Fruit fly (Drosophila melanogaster): Measurements from ENCODE around the gene CG5280.

Gene CG5280

DNA sequence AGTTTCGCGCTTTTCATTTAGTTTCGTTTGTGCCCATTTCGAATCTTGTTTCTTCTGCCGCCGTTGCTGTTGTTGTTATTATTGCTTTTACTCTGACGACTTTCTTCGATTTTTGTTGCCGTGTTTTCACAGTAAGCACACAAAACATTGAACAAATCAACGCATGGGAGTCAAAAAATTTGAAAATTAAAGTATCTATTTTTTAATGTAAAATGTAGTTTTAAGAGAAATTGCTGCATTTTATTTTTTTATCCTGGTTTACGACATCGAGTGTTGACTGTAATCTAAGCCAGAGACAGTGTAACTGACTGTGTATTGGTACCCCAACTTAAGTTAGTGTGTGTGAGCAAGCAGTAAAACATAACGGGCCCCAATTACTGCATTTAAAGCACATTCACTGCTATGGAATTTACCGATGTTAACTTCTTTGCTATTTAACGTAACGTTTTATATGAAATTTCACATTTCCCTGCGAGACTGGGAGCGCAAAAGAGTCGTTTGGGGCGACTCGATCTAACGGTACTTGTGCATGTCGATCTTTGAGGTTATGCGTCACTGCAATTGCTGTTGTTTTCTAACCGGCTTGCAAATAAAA, 6.2 kb upstream of the CG5280 start (continued):
- TF ChIP-seq CG15514 (GFP tag; optimal IDR thresholded peaks at IDR 0.05) = no peak
- TF ChIP-seq otp (GFP tag; IDR thresholded peaks at IDR 0.05) = 0 out of 3 replicates have a peak, but pooled peaks have one; percentile 57
- TF ChIP-seq Lhr (GFP tag; optimal IDR thresholded peaks at IDR 0.05) = peak; percentile 0
- peak; percentile 93 for TF ChIP-seq sens (GFP tag)
- TF ChIP-seq CG5953 (GFP tag; IDR thresholded peaks at IDR 0.05) = peak; percentile 27; the same call in 1 of the 2 replicates
- TF ChIP-seq CG14014 (GFP tag; IDR thresholded peaks at IDR 0.05) = peak; percentile 72
- no peak for TF ChIP-seq CG8089 (GFP tag; optimal IDR thresholded peaks at IDR 0.05)
- TF ChIP-seq CG5245 (GFP tag; optimal IDR thresholded peaks at IDR 0.05) = peak; percentile 47
- peak; percentile 70 for TF ChIP-seq Xbp1 (GFP tag; optimal IDR thresholded peaks at IDR 0.05)
- TF ChIP-seq Gug (GFP tag; IDR thresholded peaks at IDR 0.05) = peak; percentile 55; the same call in 2 of the 4 replicates
- peak; percentile 0 for TF ChIP-seq Myb (GFP tag; optimal IDR thresholded peaks at IDR 0.05)
- 0 out of 2 replicates have a peak, but pooled peaks have one; percentile 39 for TF ChIP-seq ssp (GFP tag; IDR thresholded peaks at IDR 0.05)
- peak; percentile 21 for TF ChIP-seq CG8944 (GFP tag; optimal IDR thresholded peaks at IDR 0.05)
- TF ChIP-seq CG10274 (GFP tag; optimal IDR thresholded peaks at IDR 0.05) = no peak
- peak; percentile 40 for TF ChIP-seq slp2 (GFP tag; optimal IDR thresholded peaks at IDR 0.05)
- peak; percentile 68 for TF ChIP-seq lilli (GFP tag; optimal IDR thresholded peaks at IDR 0.05)
- TF ChIP-seq dmrt11E (tag; optimal IDR thresholded peaks at IDR 0.05) = peak; percentile 61
- peak; percentile 32 for TF ChIP-seq CG7786 (GFP tag; optimal IDR thresholded peaks at IDR 0.05)
- TF ChIP-seq CG30431 (GFP tag; optimal IDR thresholded peaks at IDR 0.05) = peak; percentile 38
- peak; percentile 31 for TF ChIP-seq Spps (tag; optimal IDR thresholded peaks at IDR 0.05)
- TF ChIP-seq slbo (GFP tag; IDR thresholded peaks at IDR 0.05) = peak; percentile 66
- TF ChIP-seq ap (GFP tag; IDR thresholded peaks at IDR 0.05) = peak; percentile 45
- no peak for TF ChIP-seq gcm (GFP tag; optimal IDR thresholded peaks at IDR 0.05)
- peak; percentile 35 for TF ChIP-seq nerfin-1 (tag; optimal IDR thresholded peaks at IDR 0.05)
- peak; percentile 44; the same call in 1 of the 3 replicates for TF ChIP-seq Aef1 (GFP tag; IDR thresholded peaks at IDR 0.05)
- peak; percentile 72 for TF ChIP-seq Ssrp (tag; optimal IDR thresholded peaks at IDR 0.05)
- TF ChIP-seq CG4707 (GFP tag; optimal IDR thresholded peaks at IDR 0.05) = peak; percentile 51
- peak; percentile 71 for TF ChIP-seq fd96Cb (tag; optimal IDR thresholded peaks at IDR 0.05)
- TF ChIP-seq sr (GFP tag; IDR thresholded peaks at IDR 0.05) = no peak
- TF ChIP-seq Camta (GFP tag; optimal IDR thresholded peaks at IDR 0.05) = peak; percentile 27
- peak; percentile 73 for TF ChIP-seq CG7839 (tag; optimal IDR thresholded peaks at IDR 0.05)
- TF ChIP-seq Usf (GFP tag; optimal IDR thresholded peaks at IDR 0.05) = peak; percentile 3
- peak; percentile 30 for TF ChIP-seq tup (GFP tag; optimal IDR thresholded peaks at IDR 0.05)
- TF ChIP-seq CG3847 (GFP tag; IDR thresholded peaks at IDR 0.05) = peak; percentile 46
- TF ChIP-seq row (GFP tag; IDR thresholded peaks at IDR 0.05) = peak; percentile 79
- TF ChIP-seq az2 (GFP tag; optimal IDR thresholded peaks at IDR 0.05) = peak; percentile 79
- TF ChIP-seq Nf-YA (GFP tag; IDR thresholded peaks at IDR 0.05) = 0 out of 2 replicates have a peak, but pooled peaks have one; percentile 24
- TF ChIP-seq fu2 (GFP tag; optimal IDR thresholded peaks at IDR 0.05) = peak; percentile 24
- TF ChIP-seq CG2875 (GFP tag; optimal IDR thresholded peaks at IDR 0.05) = peak; percentile 34
- TF ChIP-seq zfh1 (GFP tag; IDR thresholded peaks at IDR 0.05) = peak; percentile 85

DNA sequence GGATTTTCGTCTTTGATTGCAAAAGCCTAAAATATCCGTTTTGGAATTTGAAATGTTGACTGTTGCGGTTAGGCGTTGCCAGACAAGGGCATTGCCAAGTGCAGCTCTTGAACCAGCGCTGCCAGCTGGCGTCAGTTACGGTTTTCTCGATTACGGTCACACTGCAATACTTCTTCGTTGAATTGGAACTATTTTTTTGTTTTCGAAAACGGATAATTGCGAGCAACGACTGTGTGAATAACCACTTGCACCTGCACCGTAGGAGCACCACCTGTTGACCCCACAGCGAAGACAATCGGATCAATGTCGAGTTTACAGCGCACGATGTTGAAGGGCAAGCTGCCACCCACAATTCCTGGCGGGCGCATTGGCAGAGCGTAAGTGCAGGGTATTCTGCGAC, 3.4 kb downstream of the CG5280 start, which contains the start of gene CG5068:
Gene CG5068 (plus strand): TSS at position 129 of the 400 bp plus-strand sequence.
- TF ChIP-seq HLH4C (GFP tag; IDR thresholded peaks at IDR 0.05; ENCODE audit: partially characterized antibody) (peak; percentile 31; the same call in 1 of the 3 replicates), amos (GFP tag; IDR thresholded peaks at IDR 0.05; ENCODE audit: partially characterized antibody) (peak; percentile 51; the same call in 1 of the 2 replicates), Med (GFP tag) (peak; percentile 77), CG17912 (GFP tag; optimal IDR thresholded peaks at IDR 0.05) (peak; percentile 7), trem (tag; optimal IDR thresholded peaks at IDR 0.05) (peak; percentile 55), nmo (GFP tag; optimal IDR thresholded peaks at IDR 0.05) (peak; percentile 21), CG13296 (GFP tag; optimal IDR thresholded peaks at IDR 0.05) (no peak), ftz-f1 (GFP tag; optimal IDR thresholded peaks at IDR 0.05) (peak; percentile 64), Ets97D (GFP tag; optimal IDR thresholded peaks at IDR 0.05) (peak; percentile 69), sna (GFP tag; IDR thresholded peaks at IDR 0.05; ENCODE audit: partially characterized antibody) (peak; percentile 50; the same call in 1 of the 2 replicates), CG17829 (tag; optimal IDR thresholded peaks at IDR 0.05) (no peak), toy (GFP tag; IDR thresholded peaks at IDR 0.05) (no peak), tgo (GFP tag; IDR thresholded peaks at IDR 0.05) (no peak)
